Worm (Caenorhabditis elegans) whole organism, L3 larva: ENCODE data around the gene lrr-1.

Experiments
- fos-1 ChIP-seq: fragments of 150-350 bp; optimal IDR thresholded peaks from 2 replicates; lab custom pipeline; 2014; ENCODE audit warnings: missing biosample characterization, missing genetic modification characterization
- nhr-237 ChIP-seq: fragments of 150-350 bp; optimal IDR thresholded peaks from 2 replicates; lab custom pipeline; 2014; ENCODE audit warnings: missing biosample characterization, missing genetic modification characterization

ce11 chrII:5067927-5068326 is 31.7 kb upstream of the lrr-1 start, which contains the start of gene C27A2.8:
- TF ChIP-seq fos-1 (tag; lab: Kevin White, UChicago) = no peak
- no peak for TF ChIP-seq nhr-237
